Worm (Caenorhabditis elegans): ENCODE data around the gene T16A1.10.

The T16A1.10 gene

DNA sequence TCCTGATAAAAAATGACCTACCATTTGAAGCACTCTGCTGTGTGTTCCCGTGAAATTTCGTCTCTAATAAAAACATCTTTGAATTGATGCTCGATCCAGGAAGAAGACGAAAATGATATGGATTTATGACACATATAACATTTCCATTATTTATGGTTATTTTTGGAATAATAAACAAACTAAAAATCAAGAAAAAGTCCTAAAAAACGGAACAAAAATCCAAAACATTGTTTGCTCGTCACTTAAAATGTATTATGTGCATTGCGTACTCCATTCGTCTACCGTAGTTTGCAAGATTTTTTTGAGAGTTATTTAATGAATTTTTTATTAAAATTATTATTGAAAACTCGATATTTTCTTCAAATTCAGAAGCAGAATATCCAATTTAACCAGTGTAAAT, 49.4 kb downstream of the T16A1.10 start, which contains the start of gene bath-20:
Gene bath-20 (minus strand): TSS at position 101 of the 400 bp plus-strand sequence.
- TF ChIP-seq med-1 (GFP tag; optimal IDR thresholded peaks at IDR 0.05; ENCODE audit: insufficient read depth) (no peak), flt-1 (GFP tag; IDR thresholded peaks at IDR 0.05) (no peak), ztf-23 (GFP tag; IDR thresholded peaks at IDR 0.05) (no peak), cog-1 (tag; optimal IDR thresholded peaks at IDR 0.05) (no peak), T22C8.4 (GFP tag; IDR thresholded peaks at IDR 0.05) (no peak), ref-1 (GFP tag; conservative IDR thresholded peaks at IDR 0.05) (no peak), ztf-29 (GFP tag; IDR thresholded peaks at IDR 0.05) (no peak), tab-1 (GFP tag; IDR thresholded peaks at IDR 0.05) (no peak), klf-2 (GFP tag; conservative IDR thresholded peaks at IDR 0.05) (no peak)

All from whole organism, midembryonic.